Fruit fly (Drosophila melanogaster): ENCODE results near the gene CG34425.
A peak's percentile ranks its signal among the peaks of the same experiment; 100 is the strongest.

The CG34425 gene

dm6 chr3R:4506265-4506664 is at the start of gene CG34425:
Gene CG34425 (minus strand): TSS chr3R:4506365.
- TF ChIP-seq CG8478 (optimal IDR thresholded peaks at IDR 0.05) (no peak), CTCF (optimal IDR thresholded peaks at IDR 0.05) (no peak)

DNA sequence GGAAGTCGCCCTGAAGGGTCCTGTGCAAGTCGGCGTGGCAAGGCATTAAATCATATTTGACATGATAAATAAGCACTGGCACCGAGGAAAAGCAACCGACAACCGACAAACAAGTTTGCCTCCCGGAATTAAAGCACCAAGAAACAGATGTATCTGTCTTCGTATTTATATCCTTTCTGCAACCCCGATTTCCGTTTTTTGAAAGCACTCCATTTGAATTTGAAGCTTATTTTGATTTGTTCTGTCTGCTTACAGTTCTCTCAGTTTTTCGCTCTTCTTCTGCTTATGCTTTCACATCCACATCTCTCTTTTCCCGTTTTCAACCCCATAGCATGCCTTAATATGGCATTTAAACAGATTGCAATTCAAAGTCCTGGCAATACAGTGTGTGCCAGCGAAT is 47.4 kb upstream of the CG34425 start:
- TF ChIP-seq CG8478 (optimal IDR thresholded peaks at IDR 0.05) (no peak), CTCF (optimal IDR thresholded peaks at IDR 0.05) (no peak)

dm6 chr3R:4542614-4543191 is 36.5 kb upstream of the CG34425 start:
- TF ChIP-seq CG8478 (optimal IDR thresholded peaks at IDR 0.05) (no peak), CTCF (optimal IDR thresholded peaks at IDR 0.05) (no peak)

- TF ChIP-seq CG8478 (optimal IDR thresholded peaks at IDR 0.05) (no peak), CTCF (optimal IDR thresholded peaks at IDR 0.05) (no peak)
Observed at dm6 chr3R:4541056-4541455, 34.9 kb upstream of the CG34425 start, which contains the start of gene Mur82C. Gene Mur82C (plus strand): TSS chr3R:4541356.

DNA sequence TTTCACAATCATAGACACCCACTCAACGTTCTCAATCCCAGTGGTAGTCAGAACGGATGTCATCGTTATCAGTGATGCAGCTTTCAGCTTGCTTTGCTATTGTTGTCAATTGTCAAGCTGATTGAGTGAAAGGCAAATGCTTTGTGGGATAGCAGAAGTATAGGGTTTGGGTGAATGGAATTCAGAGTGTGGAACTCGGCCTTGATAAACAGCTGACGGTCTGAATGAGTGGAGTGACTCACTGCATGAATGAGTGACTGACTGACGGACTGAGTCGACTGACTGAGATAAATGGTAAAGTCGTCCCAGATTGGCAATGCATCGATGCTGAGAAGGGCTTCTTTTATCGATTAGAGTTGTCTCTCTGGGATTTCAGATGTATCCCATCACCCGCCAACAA is 24.8 kb upstream of the CG34425 start:
- TF ChIP-seq CG8478 (optimal IDR thresholded peaks at IDR 0.05) (no peak), CTCF (optimal IDR thresholded peaks at IDR 0.05) (no peak)

- TF ChIP-seq CG8478 (optimal IDR thresholded peaks at IDR 0.05) (no peak), CTCF (optimal IDR thresholded peaks at IDR 0.05) (no peak)
Observed at dm6 chr3R:4524144-4524784, 18.1 kb upstream of the CG34425 start.

- TF ChIP-seq CTCF (optimal IDR thresholded peaks at IDR 0.05) (no peak), CG8478 (optimal IDR thresholded peaks at IDR 0.05) (no peak)
Observed at dm6 chr3R:4484999-4485398, 21.2 kb downstream of the CG34425 start, which contains the start of gene Fip1. Gene Fip1 (plus strand): TSS chr3R:4485008.

dm6 chr3R:4480512-4480911 is 25.7 kb downstream of the CG34425 start, which contains the start of gene sac:
Gene sac (plus strand): TSS chr3R:4480812.
- no peak for TF ChIP-seq CTCF (optimal IDR thresholded peaks at IDR 0.05)
- TF ChIP-seq CG8478 (optimal IDR thresholded peaks at IDR 0.05): no peak

- TF ChIP-seq CTCF (optimal IDR thresholded peaks at IDR 0.05): peak in 1 of 2 experiments; percentile 28
- no peak for TF ChIP-seq CG8478 (optimal IDR thresholded peaks at IDR 0.05)
Observed at dm6 chr3R:4479038-4479988, 26.9 kb downstream of the CG34425 start, which contains the start of gene CG31523. Gene CG31523 (minus strand): TSS chr3R:4479207.

DNA sequence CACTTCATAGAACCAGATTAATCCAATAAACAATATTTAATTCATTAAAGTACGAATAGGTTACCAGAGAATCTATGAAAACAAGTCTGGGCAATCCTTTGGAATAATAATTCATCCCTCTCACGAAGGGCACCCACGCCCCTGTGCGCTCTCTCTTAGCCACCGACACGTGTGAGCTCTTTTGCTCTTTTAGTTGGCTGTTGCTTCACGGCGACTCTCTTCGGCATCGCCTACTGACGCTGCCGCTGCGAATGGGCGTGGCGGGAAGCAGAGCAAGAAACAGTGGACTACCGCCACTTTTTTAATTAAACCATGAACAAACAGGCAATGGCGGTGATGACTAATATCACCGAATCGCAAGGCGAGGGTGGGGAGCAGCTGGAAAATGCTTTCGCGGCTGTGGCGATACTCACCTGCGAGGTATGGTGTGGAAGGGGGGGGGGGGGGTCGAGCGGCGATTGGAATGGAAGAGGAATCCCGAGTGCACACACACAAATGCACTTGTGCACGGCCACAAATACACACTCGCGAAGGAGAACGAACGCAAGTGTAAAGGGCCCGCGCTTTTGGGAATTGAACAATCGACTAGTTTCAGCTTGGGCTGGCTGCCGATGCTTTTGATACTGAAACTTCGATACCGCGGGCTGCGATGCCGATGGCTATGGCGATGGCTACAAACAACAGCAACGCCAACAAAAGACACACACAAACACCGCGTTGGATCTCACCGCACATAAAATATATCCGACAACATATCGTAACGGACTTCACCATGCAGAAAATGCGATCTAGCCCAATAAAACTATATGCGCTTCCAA is 27.7 kb downstream of the CG34425 start:
- TF ChIP-seq CG8478 (optimal IDR thresholded peaks at IDR 0.05) (no peak), CTCF (optimal IDR thresholded peaks at IDR 0.05) (no peak)

DNA sequence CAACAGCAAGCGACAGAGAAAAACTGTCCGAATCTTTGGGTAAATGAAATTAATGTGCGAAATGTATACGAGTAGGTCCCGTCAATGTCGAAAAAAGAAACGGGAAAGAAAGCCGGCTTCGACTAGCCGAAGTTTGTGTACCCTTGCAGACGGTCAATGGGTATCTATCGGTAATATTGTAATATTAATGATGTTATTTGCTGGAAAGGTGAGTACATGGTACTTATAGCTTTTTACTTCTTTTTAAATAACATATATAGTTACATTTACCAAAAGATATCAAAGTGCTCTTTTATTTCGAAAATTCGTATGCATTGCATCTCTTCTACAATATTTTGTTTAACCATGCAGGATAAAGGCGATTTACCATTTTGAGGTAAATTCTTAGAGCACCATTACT is 30.2 kb downstream of the CG34425 start:
- TF ChIP-seq CG8478 (optimal IDR thresholded peaks at IDR 0.05) (no peak), CTCF (optimal IDR thresholded peaks at IDR 0.05) (no peak)

DNA sequence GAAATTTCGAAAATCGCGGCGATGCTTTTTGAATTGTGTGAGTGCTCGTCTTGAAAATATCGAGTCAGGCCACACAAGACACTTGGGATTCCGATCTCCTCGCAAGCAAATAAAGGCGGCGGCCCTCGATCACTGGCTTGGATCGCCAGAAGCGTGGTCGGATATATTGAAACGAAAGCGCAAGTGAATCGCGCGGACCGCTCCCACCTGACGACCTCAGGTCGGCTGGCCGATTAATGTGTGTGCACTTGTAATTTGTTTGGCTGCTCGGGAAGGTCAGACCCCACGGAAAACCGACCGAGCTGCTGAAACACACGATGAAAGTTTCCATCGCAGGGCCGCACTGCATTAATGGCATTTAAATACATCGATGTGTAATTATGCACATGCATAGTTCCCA is 30.8 kb downstream of the CG34425 start:
- TF ChIP-seq CG8478 (optimal IDR thresholded peaks at IDR 0.05): no peak
- no peak for TF ChIP-seq CTCF (optimal IDR thresholded peaks at IDR 0.05)

DNA sequence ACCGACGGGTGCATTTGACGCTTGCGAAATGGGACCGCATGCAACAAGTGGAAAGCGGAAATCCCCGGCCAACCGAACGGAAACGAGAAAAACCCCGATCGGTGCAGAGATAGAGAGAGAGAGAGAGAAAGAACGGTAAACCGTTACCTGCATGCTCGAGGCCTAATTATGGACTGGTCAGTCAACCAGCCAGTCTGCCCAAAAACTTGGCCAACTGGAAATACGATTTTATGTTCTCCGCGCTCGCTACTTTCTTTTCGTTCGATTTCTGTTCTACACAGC is 33.5 kb downstream of the CG34425 start:
- TF ChIP-seq CTCF (optimal IDR thresholded peaks at IDR 0.05) (no peak), CG8478 (optimal IDR thresholded peaks at IDR 0.05) (no peak)

DNA sequence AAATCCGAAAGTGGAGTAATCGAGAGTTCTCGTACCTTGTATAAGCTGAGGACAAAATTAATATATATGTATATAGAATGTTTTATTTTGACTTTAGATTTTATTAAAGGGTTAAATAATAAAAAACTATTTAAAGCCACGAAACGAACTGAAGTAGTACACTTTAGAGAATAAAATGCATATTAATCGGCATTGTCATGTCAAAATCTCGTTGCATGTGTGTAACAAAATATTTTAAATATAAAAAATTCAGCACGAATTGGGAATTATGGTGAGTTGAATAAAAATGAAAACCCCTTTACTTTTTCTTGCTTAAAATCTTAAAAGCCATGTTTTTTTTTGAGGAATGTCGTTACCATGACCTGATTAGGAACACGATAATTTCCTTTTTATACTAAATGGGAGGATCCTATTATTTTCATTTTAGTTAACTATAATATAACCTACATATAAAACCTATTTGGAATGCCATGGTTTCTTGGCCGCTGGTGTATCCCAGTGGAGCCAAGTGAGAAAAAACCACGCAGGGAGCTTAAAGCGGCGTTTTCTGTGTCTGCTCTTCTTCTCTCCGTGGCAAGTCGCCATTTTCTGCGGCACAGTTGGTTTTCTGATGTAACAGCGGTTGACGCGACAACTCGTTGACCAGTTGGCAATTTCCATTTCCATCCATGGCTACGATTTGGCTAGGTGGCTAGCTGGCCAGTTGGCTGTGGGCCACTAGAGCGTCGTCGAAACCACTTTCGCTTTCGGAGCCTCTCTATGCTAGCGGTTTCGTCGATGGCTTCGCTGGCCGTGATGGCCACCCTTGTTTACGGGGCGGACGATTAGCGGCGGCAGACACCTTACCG is 34.1 kb downstream of the CG34425 start:
- TF ChIP-seq CTCF (optimal IDR thresholded peaks at IDR 0.05) (no peak), CG8478 (optimal IDR thresholded peaks at IDR 0.05) (no peak)
